Fruit fly (Drosophila melanogaster) whole organism, adult: ENCODE measurements around the gene Eaat2.

Source experiments
- CG12768 ChIP-seq: fragments of 200-800 bp; sonication (Bioruptor generic); optimal IDR thresholded peaks from 2 replicates; lab custom pipeline; 2017; ENCODE audit warnings: missing biosample characterization, missing genetic modification characterization, mild to moderate bottlenecking, moderate library complexity, missing genetic modification reagents
- CG14711 ChIP-seq: fragments of 200-800 bp; sonication (Bioruptor generic); optimal IDR thresholded peaks from 2 replicates; lab custom pipeline; 2018; ENCODE audit warnings: missing biosample characterization, mild to moderate bottlenecking, missing genetic modification characterization, moderate library complexity
- CG33017 ChIP-seq: fragments of 200-800 bp; sonication (Bioruptor generic); optimal IDR thresholded peaks from 2 replicates; lab custom pipeline; 2018; ENCODE audit warnings: missing biosample characterization, mild to moderate bottlenecking, missing genetic modification characterization, moderate library complexity
- CG7101 ChIP-seq: fragments of 200-800 bp; sonication (Bioruptor generic); optimal IDR thresholded peaks from 2 replicates; lab custom pipeline; 2018; ENCODE audit warnings: missing biosample characterization, mild to moderate bottlenecking, missing genetic modification characterization, moderate library complexity
- Clk ChIP-seq: fragments of 200-800 bp; sonication (Bioruptor generic); optimal IDR thresholded peaks from 2 replicates; lab custom pipeline; 2017; ENCODE audit warnings: missing biosample characterization, missing genetic modification characterization
- Crg-1 ChIP-seq: fragments of 200-800 bp; sonication (Bioruptor generic); optimal IDR thresholded peaks from 2 replicates; lab custom pipeline; 2016; ENCODE audit warnings: missing biosample characterization, missing genetic modification characterization
- bab1 ChIP-seq: fragments of 200-800 bp; sonication (Bioruptor generic); optimal IDR thresholded peaks from 3 replicates; lab custom pipeline; 2019; ENCODE audit warnings: missing biosample characterization, mild to moderate bottlenecking, missing genetic modification characterization, moderate library complexity
- cnc ChIP-seq, 2 experiments: fragments of >200 bp; optimal IDR thresholded peaks; 2 replicates each; lab custom pipeline; 2017
- kay ChIP-seq: fragments of 200-800 bp; sonication (Bioruptor generic); peaks from one replicate; lab custom pipeline; 2016; ENCODE audit warnings: missing biosample characterization, missing genetic modification characterization, borderline replicate concordance
- ovo ChIP-seq: fragments of 200-800 bp; sonication (Bioruptor generic); optimal IDR thresholded peaks from 2 replicates; lab custom pipeline; 2016; ENCODE audit warnings: missing biosample characterization, missing genetic modification characterization
- pad ChIP-seq: fragments of 200-800 bp; sonication (Bioruptor generic); optimal IDR thresholded peaks from 3 replicates; lab custom pipeline; 2017; ENCODE audit warnings: missing biosample characterization, missing genetic modification characterization, mild to moderate bottlenecking, moderate library complexity, missing genetic modification reagents
- tj ChIP-seq: fragments of 200-800 bp; sonication (Bioruptor generic); optimal IDR thresholded peaks from 3 replicates; lab custom pipeline; 2017; ENCODE audit warnings: missing biosample characterization, mild to moderate bottlenecking, missing genetic modification characterization, moderate library complexity
- toe ChIP-seq: fragments of 200-800 bp; sonication (Bioruptor generic); optimal IDR thresholded peaks from 2 replicates; lab custom pipeline; 2016; ENCODE audit warnings: missing biosample characterization, missing genetic modification characterization

DNA sequence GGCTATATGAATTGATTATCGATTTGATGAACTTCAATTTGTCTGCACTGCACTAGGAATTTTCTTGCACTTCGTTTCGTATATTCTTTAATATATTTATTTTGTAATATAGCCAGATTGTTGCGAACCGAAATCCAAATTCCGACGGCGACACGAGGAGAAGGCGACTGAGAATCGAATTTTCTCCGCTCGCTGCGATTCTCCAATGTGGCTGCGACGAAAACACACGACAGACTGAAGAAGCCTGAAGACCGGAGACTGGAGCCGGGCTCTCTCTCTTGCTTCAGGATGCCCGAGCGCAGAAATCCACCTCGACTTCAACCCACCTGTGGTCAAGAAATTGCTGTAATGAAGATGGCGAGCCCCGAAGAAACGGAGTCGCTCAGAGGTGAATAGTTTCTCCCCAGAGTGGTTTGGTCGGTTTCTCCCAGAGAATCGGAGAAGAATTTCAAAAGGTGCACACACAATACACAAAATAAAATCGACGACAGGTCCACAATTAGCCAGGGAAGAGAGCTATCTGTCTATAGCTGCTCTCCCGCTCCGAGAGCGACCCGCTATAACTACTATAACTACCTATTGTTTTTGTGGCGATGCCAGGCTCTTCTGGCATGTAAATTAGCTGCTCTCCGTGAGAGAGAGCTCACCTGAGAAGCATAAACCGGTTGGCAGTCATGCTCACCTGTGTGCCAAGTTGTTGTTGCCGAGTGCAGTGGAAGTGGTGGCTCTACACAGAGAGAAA is 29.3 kb downstream of the Eaat2 start, which contains the start of gene ds:
- no peak for TF ChIP-seq tj (GFP tag; lab: Kevin White, UChicago)
- TF ChIP-seq bab1 (GFP tag; lab: Kevin White, UChicago) = no peak
- no peak for TF ChIP-seq cnc (optimal IDR thresholded peaks at IDR 0.05; lab: Kevin White, UChicago)
- no peak for TF ChIP-seq CG14711 (tag; lab: Kevin White, UChicago)
- no peak for TF ChIP-seq Crg-1 (GFP tag; lab: Kevin White, UChicago)
- no peak for TF ChIP-seq kay (GFP tag; lab: Kevin White, UChicago)
- no peak for TF ChIP-seq pad (GFP tag; lab: Kevin White, UChicago)
- no peak for TF ChIP-seq Clk (GFP tag; lab: Kevin White, UChicago)
- TF ChIP-seq ovo (GFP tag; lab: Kevin White, UChicago) = no peak
- no peak for TF ChIP-seq CG33017 (tag; lab: Kevin White, UChicago)
- no peak for TF ChIP-seq toe (GFP tag; lab: Kevin White, UChicago)
- TF ChIP-seq CG7101 (tag; lab: Kevin White, UChicago) = no peak
- no peak for TF ChIP-seq CG12768 (GFP tag; lab: Kevin White, UChicago)
